Worm (Caenorhabditis elegans): ENCODE measurements around the gene col-174.

col-174 gene

ce11 chrX:7512714-7513113, 33.9 kb upstream of the col-174 start:
- TF ChIP-seq F39B2.1 (GFP tag; IDR thresholded peaks at IDR 0.05) = no peak
- no peak for TF ChIP-seq somi-1 (GFP tag; optimal IDR thresholded peaks at IDR 0.05)
- TF ChIP-seq snpc-3.4 (tag; optimal IDR thresholded peaks at IDR 0.05) = no peak
- TF ChIP-seq dpff-1 (tag; optimal IDR thresholded peaks at IDR 0.05) = no peak
- TF ChIP-seq egl-18 (GFP tag; IDR thresholded peaks at IDR 0.05) = no peak
- no peak for TF ChIP-seq ztf-26 (tag; optimal IDR thresholded peaks at IDR 0.05)
- TF ChIP-seq ztf-25 (GFP tag; IDR thresholded peaks at IDR 0.05) = no peak
- TF ChIP-seq dpl-1 (GFP tag; optimal IDR thresholded peaks at IDR 0.05) = no peak
- TF ChIP-seq nfya-2 (GFP tag; IDR thresholded peaks at IDR 0.05) = no peak
- TF ChIP-seq gei-17 (GFP tag; optimal IDR thresholded peaks at IDR 0.05) = no peak
- no peak for TF ChIP-seq egrh-3 (GFP tag; IDR thresholded peaks at IDR 0.05)
- no peak for TF ChIP-seq aptf-2 (GFP tag; conservative IDR thresholded peaks at IDR 0.05)
- no peak for TF ChIP-seq hmg-20 (GFP tag; IDR thresholded peaks at IDR 0.05)

- TF ChIP-seq efl-1 (GFP tag; optimal IDR thresholded peaks at IDR 0.05) = no peak
- TF ChIP-seq lin-35 (GFP tag; optimal IDR thresholded peaks at IDR 0.05) = no peak
- no peak for TF ChIP-seq Y67H2A.10 (GFP tag; conservative IDR thresholded peaks at IDR 0.05)
- TF ChIP-seq lir-1 (GFP tag; conservative IDR thresholded peaks at IDR 0.05) = no peak
- TF ChIP-seq let-607 (tag; optimal IDR thresholded peaks at IDR 0.05) = no peak
- no peak for TF ChIP-seq aptf-3 (GFP tag; IDR thresholded peaks at IDR 0.05)
- TF ChIP-seq ztf-26 (tag; optimal IDR thresholded peaks at IDR 0.05) = no peak
- no peak for TF ChIP-seq B0261.1 (tag; optimal IDR thresholded peaks at IDR 0.05)
- no peak for TF ChIP-seq F52B5.7 (tag; optimal IDR thresholded peaks at IDR 0.05)
- no peak for TF ChIP-seq F22D6.2 (tag; optimal IDR thresholded peaks at IDR 0.05)
- no peak for TF ChIP-seq unc-62 (GFP tag; optimal IDR thresholded peaks at IDR 0.05)
Observed at ce11 chrX:7519569-7519968, 27.0 kb upstream of the col-174 start, which contains the start of gene chts-1. TSS of gene chts-1 (minus strand) at chrX:7519669.

DNA sequence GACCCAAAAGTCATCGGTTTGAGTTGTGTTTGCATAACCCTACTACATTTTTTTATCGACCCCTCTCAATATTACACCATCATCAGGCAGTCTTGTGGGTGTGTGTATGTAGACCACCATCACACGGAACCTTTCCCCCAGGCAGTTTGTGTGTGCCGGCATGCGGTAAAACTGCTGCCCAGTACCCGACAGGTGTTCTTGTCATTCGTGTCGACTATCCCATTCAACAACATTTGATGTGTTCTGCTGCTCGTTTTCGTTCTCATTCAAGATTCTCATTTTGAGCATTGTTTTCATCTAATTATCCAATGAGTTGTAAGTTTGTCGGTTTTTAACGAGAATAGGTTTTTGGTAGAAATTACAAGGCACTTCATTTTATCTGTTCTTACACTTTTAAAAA, 24.0 kb upstream of the col-174 start:
- TF ChIP-seq F33H1.4 (GFP tag; IDR thresholded peaks at IDR 0.05) (no peak), C17E4.6 (GFP tag; IDR thresholded peaks at IDR 0.05) (no peak)

DNA sequence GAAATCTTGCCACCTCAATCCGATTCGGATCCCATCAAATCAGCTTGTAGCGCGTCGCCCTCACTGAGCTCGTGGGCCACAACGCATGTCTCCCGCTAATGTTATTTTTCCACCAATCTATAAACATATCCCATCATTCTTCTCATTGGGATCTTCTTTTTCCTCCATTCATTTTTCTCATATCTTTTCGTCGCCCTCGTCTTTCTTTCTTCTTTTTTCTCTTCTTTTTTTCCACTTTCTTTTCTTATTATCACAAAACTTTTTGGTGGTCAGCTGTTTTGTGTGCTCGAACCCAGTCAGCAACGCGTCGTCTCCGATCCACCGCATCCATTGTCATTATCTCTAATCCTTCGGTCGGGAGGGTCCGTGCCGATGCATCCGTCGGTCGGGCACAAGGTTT, 22.8 kb upstream of the col-174 start:
- TF ChIP-seq ztf-25 (GFP tag; IDR thresholded peaks at IDR 0.05) (no peak), zfh-2 (GFP tag; conservative IDR thresholded peaks at IDR 0.05) (0 out of 2 replicates have a peak, but pooled peaks have one; percentile 29)

ce11 chrX:7525271-7525670, 21.3 kb upstream of the col-174 start, which contains the start of gene F46C8.3:
TSS of gene F46C8.3 (plus strand) at chrX:7525571.
- TF ChIP-seq attf-6 (GFP tag; IDR thresholded peaks at IDR 0.05) = no peak
- no peak for TF ChIP-seq mxl-1 (tag; optimal IDR thresholded peaks at IDR 0.05)
- TF ChIP-seq ZK185.1 (tag; optimal IDR thresholded peaks at IDR 0.05; ENCODE audit: poor library complexity, severe bottlenecking) = no peak
- no peak for TF ChIP-seq B0019.2 (GFP tag; conservative IDR thresholded peaks at IDR 0.05)
- no peak for TF ChIP-seq tbp1 (GFP tag; optimal IDR thresholded peaks at IDR 0.05)
- no peak for TF ChIP-seq nhr-80 (tag; optimal IDR thresholded peaks at IDR 0.05)
- TF ChIP-seq rec-8 (tag; optimal IDR thresholded peaks at IDR 0.05) = no peak
- no peak for TF ChIP-seq nfya-2 (GFP tag; IDR thresholded peaks at IDR 0.05)
- no peak for TF ChIP-seq repo-1 (tag; optimal IDR thresholded peaks at IDR 0.05)
- TF ChIP-seq ceh-40 (GFP tag; IDR thresholded peaks at IDR 0.05) = no peak
- TF ChIP-seq mel-28 (tag; optimal IDR thresholded peaks at IDR 0.05; ENCODE audit: borderline replicate concordance) = no peak
- TF ChIP-seq ceh-27 (GFP tag; optimal IDR thresholded peaks at IDR 0.05) = no peak
- no peak for TF ChIP-seq Y67H2A.10 (GFP tag; conservative IDR thresholded peaks at IDR 0.05)
- TF ChIP-seq F49E8.2 (tag; optimal IDR thresholded peaks at IDR 0.05; ENCODE audit: insufficient read depth) = no peak
- TF ChIP-seq attf-5 (GFP tag; optimal IDR thresholded peaks at IDR 0.05) = no peak
- TF ChIP-seq ets-4 (GFP tag; optimal IDR thresholded peaks at IDR 0.05) = no peak
- no peak for TF ChIP-seq him-1 (tag; optimal IDR thresholded peaks at IDR 0.05)
- TF ChIP-seq nhr-90 (tag; optimal IDR thresholded peaks at IDR 0.05) = no peak
- no peak for TF ChIP-seq B0261.1 (tag; optimal IDR thresholded peaks at IDR 0.05)

All from whole organism, young adult.